Fruit fly (Drosophila melanogaster): ENCODE data around the gene CG13841.

dm6 chr3R:22756289-22756688 is 11.2 kb downstream of the CG13841 start:
- no peak for TF ChIP-seq CTCF (optimal IDR thresholded peaks at IDR 0.05)
- no peak for TF ChIP-seq CG8478 (optimal IDR thresholded peaks at IDR 0.05)

Measured in S2 (cell line).